Worm (Caenorhabditis elegans): ENCODE measurements around the gene ZK809.1.

The ZK809.1 gene

DNA sequence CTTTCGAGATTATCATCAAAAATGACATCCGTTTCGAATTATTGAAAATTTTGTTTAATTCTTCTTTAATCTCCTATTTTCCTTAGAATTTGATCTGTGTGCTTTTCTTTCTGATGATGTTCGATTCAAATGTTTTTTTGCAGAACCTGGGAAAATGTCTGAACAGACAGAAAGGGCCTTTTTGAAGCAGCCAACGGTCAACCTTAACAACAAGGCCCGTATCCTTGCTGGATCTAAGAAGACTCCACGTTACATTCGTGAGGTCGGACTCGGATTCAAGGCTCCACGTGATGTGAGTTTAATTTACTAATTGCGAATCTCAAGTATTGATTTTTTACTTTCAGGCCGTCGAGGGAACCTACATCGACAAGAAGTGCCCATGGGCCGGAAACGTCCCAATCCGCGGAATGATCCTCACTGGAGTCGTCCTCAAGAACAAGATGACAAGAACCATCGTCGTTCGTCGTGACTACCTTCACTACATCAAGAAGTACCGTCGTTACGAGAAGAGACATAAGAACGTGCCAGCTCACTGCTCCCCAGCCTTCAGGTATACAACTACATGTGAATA is 39.3 kb upstream of the ZK809.1 start, which contains the start of gene rps-11:
Gene rps-11 (plus strand): TSS at position 144 of the 571 bp plus-strand sequence.
- TF ChIP-seq peb-1 (tag; optimal IDR thresholded peaks at IDR 0.05): no peak
- TF ChIP-seq R02D3.7 (tag; optimal IDR thresholded peaks at IDR 0.05): no peak
- no peak for TF ChIP-seq sem-4 (tag; optimal IDR thresholded peaks at IDR 0.05)
- no peak for TF ChIP-seq blmp-1 (tag; optimal IDR thresholded peaks at IDR 0.05; ENCODE audit: insufficient read depth)
- no peak for TF ChIP-seq sma-3 (GFP tag; optimal IDR thresholded peaks at IDR 0.05)
- no peak for TF ChIP-seq nhr-77 (tag; optimal IDR thresholded peaks at IDR 0.05)
- no peak for TF ChIP-seq ztf-11 (tag; optimal IDR thresholded peaks at IDR 0.05)
- TF ChIP-seq snpc-4 (tag; optimal IDR thresholded peaks at IDR 0.05): no peak
- no peak for TF ChIP-seq nhr-23 (tag; optimal IDR thresholded peaks at IDR 0.05)
- no peak for TF ChIP-seq ztf-1 (GFP tag; conservative IDR thresholded peaks at IDR 0.05)
- no peak for TF ChIP-seq mab-5 (tag; optimal IDR thresholded peaks at IDR 0.05)
- TF ChIP-seq unc-55 (GFP tag; optimal IDR thresholded peaks at IDR 0.05): no peak
- TF ChIP-seq zag-1 (tag; optimal IDR thresholded peaks at IDR 0.05): no peak
- TF ChIP-seq ztf-4 (tag; optimal IDR thresholded peaks at IDR 0.05): no peak
- TF ChIP-seq unc-62 (GFP tag; optimal IDR thresholded peaks at IDR 0.05): no peak
- no peak for TF ChIP-seq nhr-6 (tag; optimal IDR thresholded peaks at IDR 0.05)
- TF ChIP-seq nhr-12 (tag; optimal IDR thresholded peaks at IDR 0.05): no peak
- TF ChIP-seq nhr-21 (tag; optimal IDR thresholded peaks at IDR 0.05): no peak
- TF ChIP-seq nhr-25 (tag; optimal IDR thresholded peaks at IDR 0.05): no peak

DNA sequence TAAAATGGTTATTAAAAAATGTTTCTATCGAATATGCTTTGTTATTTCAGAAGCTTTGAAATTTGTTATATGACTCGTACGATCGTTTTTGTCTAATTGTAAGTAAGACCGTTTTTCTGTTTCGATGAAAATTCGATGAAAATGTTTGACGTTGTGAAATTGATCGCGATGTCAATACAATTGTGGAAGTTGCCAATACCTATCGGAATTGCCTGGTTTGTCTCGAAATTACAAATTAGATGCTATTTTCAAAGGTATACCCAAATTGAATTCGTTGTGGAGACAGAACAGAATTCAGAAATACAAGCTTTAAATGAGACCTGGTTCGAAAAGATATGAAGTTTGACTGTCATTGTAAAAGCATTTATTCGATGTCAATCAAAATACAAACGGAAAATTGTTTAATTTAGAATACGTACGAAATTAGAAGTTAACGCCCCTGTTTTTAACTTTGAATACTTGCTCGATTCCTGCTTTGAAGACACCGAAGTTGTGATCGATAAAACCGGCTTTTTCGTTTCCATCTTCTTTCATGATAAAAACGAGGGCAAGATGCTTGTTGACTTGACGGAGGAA is 38.5 kb upstream of the ZK809.1 start:
- TF ChIP-seq C34F6.9 (tag; optimal IDR thresholded peaks at IDR 0.05) (no peak), nhr-6 (tag; optimal IDR thresholded peaks at IDR 0.05) (no peak), ztf-4 (tag; optimal IDR thresholded peaks at IDR 0.05) (no peak), unc-39 (tag; optimal IDR thresholded peaks at IDR 0.05) (no peak), skn-1 (tag; optimal IDR thresholded peaks at IDR 0.05) (no peak), blmp-1 (tag; optimal IDR thresholded peaks at IDR 0.05; ENCODE audit: insufficient read depth) (no peak), nhr-129 (tag; optimal IDR thresholded peaks at IDR 0.05) (no peak), peb-1 (tag; optimal IDR thresholded peaks at IDR 0.05) (no peak)

DNA sequence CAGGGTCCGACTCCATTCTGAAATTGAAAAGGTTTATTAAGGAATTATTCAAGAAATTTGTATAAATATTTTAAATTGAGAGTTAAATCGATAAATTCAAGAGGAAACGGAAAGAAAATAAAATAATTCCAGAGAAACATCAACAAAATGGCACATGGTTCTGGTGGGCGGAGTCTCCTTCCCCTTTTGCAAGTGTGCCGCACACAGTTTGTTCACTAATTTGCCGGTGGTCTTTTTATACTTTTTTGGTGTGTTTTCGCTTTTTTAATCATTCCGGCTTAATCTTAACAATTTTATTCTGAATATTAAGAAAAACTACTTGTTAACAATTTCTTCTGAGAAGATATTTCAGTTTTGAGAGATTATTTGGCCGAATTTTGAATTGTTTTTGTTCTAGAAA is 37.0 kb upstream of the ZK809.1 start, which contains the start of the genes ragc-1 and Y24F12A.1:
Gene ragc-1 (minus strand): TSS at position 25 of the 400 bp plus-strand sequence.
Gene Y24F12A.1 (plus strand): TSS at position 346 of the 400 bp plus-strand sequence.
- no peak for TF ChIP-seq alr-1 (tag; optimal IDR thresholded peaks at IDR 0.05)
- no peak for TF ChIP-seq nhr-12 (tag; optimal IDR thresholded peaks at IDR 0.05)
- no peak for TF ChIP-seq dmd-4 (tag; optimal IDR thresholded peaks at IDR 0.05)
- no peak for TF ChIP-seq unc-39 (tag; optimal IDR thresholded peaks at IDR 0.05)
- peak; percentile 27 for TF ChIP-seq lin-13 (GFP tag; optimal IDR thresholded peaks at IDR 0.05)
- no peak for TF ChIP-seq ztf-11 (tag; optimal IDR thresholded peaks at IDR 0.05)
- no peak for TF ChIP-seq R02D3.7 (tag; optimal IDR thresholded peaks at IDR 0.05)
- TF ChIP-seq ztf-1 (GFP tag; conservative IDR thresholded peaks at IDR 0.05): no peak
- TF ChIP-seq F13H6.1 (tag; optimal IDR thresholded peaks at IDR 0.05): peak; percentile 29
- TF ChIP-seq elt-3 (tag; optimal IDR thresholded peaks at IDR 0.05): no peak
- peak; percentile 18 for TF ChIP-seq snpc-4 (tag; optimal IDR thresholded peaks at IDR 0.05)
- no peak for TF ChIP-seq ztf-4 (tag; optimal IDR thresholded peaks at IDR 0.05)
- no peak for TF ChIP-seq sem-4 (tag; optimal IDR thresholded peaks at IDR 0.05)
- no peak for TF ChIP-seq nhr-237 (tag; optimal IDR thresholded peaks at IDR 0.05)
- TF ChIP-seq elt-1 (tag; optimal IDR thresholded peaks at IDR 0.05): no peak
- TF ChIP-seq blmp-1 (tag; optimal IDR thresholded peaks at IDR 0.05; ENCODE audit: insufficient read depth): peak; percentile 31
- no peak for TF ChIP-seq egl-27 (tag; optimal IDR thresholded peaks at IDR 0.05)
- TF ChIP-seq unc-62 (GFP tag; optimal IDR thresholded peaks at IDR 0.05): no peak
- TF ChIP-seq zag-1 (tag; optimal IDR thresholded peaks at IDR 0.05): no peak
- no peak for TF ChIP-seq nhr-77 (tag; optimal IDR thresholded peaks at IDR 0.05)
- TF ChIP-seq C34F6.9 (tag; optimal IDR thresholded peaks at IDR 0.05): peak; percentile 72
- no peak for TF ChIP-seq Y55F3AM.14 (GFP tag; optimal IDR thresholded peaks at IDR 0.05)
- TF ChIP-seq nhr-129 (tag; optimal IDR thresholded peaks at IDR 0.05): peak; percentile 69
- peak; percentile 40 for TF ChIP-seq gmeb-1 (tag; optimal IDR thresholded peaks at IDR 0.05)
- no peak for TF ChIP-seq ama-1 (optimal IDR thresholded peaks at IDR 0.05)
- peak; percentile 50 for TF ChIP-seq crh-2 (tag; optimal IDR thresholded peaks at IDR 0.05)
- TF ChIP-seq lin-11 (tag; optimal IDR thresholded peaks at IDR 0.05): no peak
- peak in 1 of 2 experiments; percentile 72 for TF ChIP-seq lsy-2 (tag; optimal IDR thresholded peaks at IDR 0.05)
- no peak for TF ChIP-seq nhr-21 (tag; optimal IDR thresholded peaks at IDR 0.05)
- no peak for TF ChIP-seq nhr-11 (tag; optimal IDR thresholded peaks at IDR 0.05)
- TF ChIP-seq aly-2 (tag; optimal IDR thresholded peaks at IDR 0.05): no peak
- no peak for TF ChIP-seq mab-5 (tag; optimal IDR thresholded peaks at IDR 0.05)
- TF ChIP-seq lin-39 (tag; optimal IDR thresholded peaks at IDR 0.05): no peak
- TF ChIP-seq sma-3 (GFP tag; optimal IDR thresholded peaks at IDR 0.05): peak; percentile 55
- TF ChIP-seq skn-1 (tag; optimal IDR thresholded peaks at IDR 0.05): peak; percentile 30
- TF ChIP-seq peb-1 (tag; optimal IDR thresholded peaks at IDR 0.05): no peak
- TF ChIP-seq ceh-82 (tag; optimal IDR thresholded peaks at IDR 0.05): no peak
- no peak for TF ChIP-seq mbf-1 (tag; optimal IDR thresholded peaks at IDR 0.05)
- no peak for TF ChIP-seq nhr-6 (tag; optimal IDR thresholded peaks at IDR 0.05)
- peak; percentile 51 for TF ChIP-seq nhr-25 (tag; optimal IDR thresholded peaks at IDR 0.05)
- TF ChIP-seq mdl-1 (tag; optimal IDR thresholded peaks at IDR 0.05): no peak
- TF ChIP-seq sma-9 (GFP tag; optimal IDR thresholded peaks at IDR 0.05): peak; percentile 18
- no peak for TF ChIP-seq sma-9 (tag; optimal IDR thresholded peaks at IDR 0.05)
- TF ChIP-seq fos-1 (tag; optimal IDR thresholded peaks at IDR 0.05): peak; percentile 13

Data from whole organism, L2 larva.